Worm (Caenorhabditis elegans) whole organism, dauer: ENCODE data around the gene H17B01.5.

ENCODE experiments used
- unc-62 ChIP-seq: sonication (generic microtip); optimal IDR thresholded peaks from 2 replicates; lab custom pipeline; 2017; ENCODE audit warnings: missing biosample characterization, missing genetic modification reagents, missing genetic modification characterization

Gene H17B01.5

ce11 chrII:1473481-1473880, at the start of gene H17B01.5:
Gene H17B01.5, minus strand, starts transcription at chrII:1473581.
- TF ChIP-seq unc-62 (GFP tag; lab: Kevin White, UChicago), result no peak

- no peak for TF ChIP-seq unc-62 (GFP tag; lab: Kevin White, UChicago)
These were observed 48.6 kb upstream of the H17B01.5 start for ce11 chrII:1521956-1522355.

ce11 chrII:1519867-1520266, 46.5 kb upstream of the H17B01.5 start:
- TF ChIP-seq unc-62 (GFP tag; lab: Kevin White, UChicago), result no peak

ce11 chrII:1518914-1519313, 45.5 kb upstream of the H17B01.5 start, which contains the start of gene Y51H7BR.8:
Gene Y51H7BR.8, plus strand, starts transcription at chrII:1519214.
- no peak for TF ChIP-seq unc-62 (GFP tag; lab: Kevin White, UChicago)

- TF ChIP-seq unc-62 (GFP tag; lab: Kevin White, UChicago), result no peak
These were observed 44.0 kb upstream of the H17B01.5 start, which contains the start of gene math-45 for ce11 chrII:1517354-1517753. Gene math-45, minus strand, starts transcription at chrII:1517454.

- TF ChIP-seq unc-62 (GFP tag; lab: Kevin White, UChicago), result no peak
These were observed 30.9 kb upstream of the H17B01.5 start, which contains the start of gene fdgt-1 for ce11 chrII:1504266-1504665. Gene fdgt-1, plus strand, starts transcription at chrII:1504566.

ce11 chrII:1503663-1504062, 30.3 kb upstream of the H17B01.5 start:
- TF ChIP-seq unc-62 (GFP tag; lab: Kevin White, UChicago), result no peak

- no peak for TF ChIP-seq unc-62 (GFP tag; lab: Kevin White, UChicago)
These were observed 28.4 kb upstream of the H17B01.5 start for ce11 chrII:1501614-1502355.

ce11 chrII:1500959-1501358, 27.6 kb upstream of the H17B01.5 start:
- no peak for TF ChIP-seq unc-62 (GFP tag; lab: Kevin White, UChicago)

- TF ChIP-seq unc-62 (GFP tag; lab: Kevin White, UChicago), result no peak
These were observed 27.0 kb upstream of the H17B01.5 start, which contains the start of gene emc-1 for ce11 chrII:1500286-1500840. Gene emc-1, minus strand, starts transcription at chrII:1500330.

- TF ChIP-seq unc-62 (GFP tag; lab: Kevin White, UChicago), result no peak
These were observed 17.4 kb upstream of the H17B01.5 start for ce11 chrII:1490813-1491212.

- no peak for TF ChIP-seq unc-62 (GFP tag; lab: Kevin White, UChicago)
These were observed 9.0 kb upstream of the H17B01.5 start for ce11 chrII:1482419-1482818.

- no peak for TF ChIP-seq unc-62 (GFP tag; lab: Kevin White, UChicago)
These were observed 8.3 kb upstream of the H17B01.5 start for ce11 chrII:1481660-1482059.

ce11 chrII:1478522-1478921, 5.1 kb upstream of the H17B01.5 start:
- no peak for TF ChIP-seq unc-62 (GFP tag; lab: Kevin White, UChicago)

ce11 chrII:1477975-1478374, 4.6 kb upstream of the H17B01.5 start:
- TF ChIP-seq unc-62 (GFP tag; lab: Kevin White, UChicago), result no peak

ce11 chrII:1477295-1477694, 3.9 kb upstream of the H17B01.5 start:
- TF ChIP-seq unc-62 (GFP tag; lab: Kevin White, UChicago), result no peak

- no peak for TF ChIP-seq unc-62 (GFP tag; lab: Kevin White, UChicago)
These were observed 2.6 kb upstream of the H17B01.5 start for ce11 chrII:1476016-1476415.
